Fruit fly (Drosophila melanogaster) whole organism, prepupa: ENCODE measurements around the gene cocoon.

Experiments
- Blimp-1 ChIP-seq: fragments of 200-800 bp; sonication (Bioruptor generic); optimal IDR thresholded peaks from 3 replicates; lab custom pipeline; 2017; ENCODE audit warnings: missing biosample characterization, missing genetic modification characterization, mild to moderate bottlenecking, moderate library complexity, missing genetic modification reagents
- CG10631 ChIP-seq: fragments of 200-800 bp; sonication (Bioruptor generic); optimal IDR thresholded peaks from 2 replicates; lab custom pipeline; 2016; ENCODE audit warnings: missing biosample characterization, missing genetic modification characterization
- CG10669 ChIP-seq: fragments of 200-800 bp; sonication (Bioruptor generic); optimal IDR thresholded peaks from 3 replicates; lab custom pipeline; 2018; ENCODE audit warnings: missing biosample characterization, mild to moderate bottlenecking, missing genetic modification characterization, moderate library complexity
- CG1621 ChIP-seq: fragments of 200-800 bp; sonication (Bioruptor generic); optimal IDR thresholded peaks from 3 replicates; lab custom pipeline; 2018; ENCODE audit warnings: missing biosample characterization, mild to moderate bottlenecking, missing genetic modification characterization
- CG3032 ChIP-seq: fragments of 200-800 bp; optimal IDR thresholded peaks from 2 replicates; lab custom pipeline; 2019; ENCODE audit warnings: missing biosample characterization, mild to moderate bottlenecking, missing genetic modification characterization, moderate library complexity
- CG31627 ChIP-seq: fragments of 200-800 bp; sonication (Bioruptor generic); optimal IDR thresholded peaks from 3 replicates; lab custom pipeline; 2016; ENCODE audit warnings: missing biosample characterization, missing genetic modification characterization
- CG34406 ChIP-seq: fragments of 200-800 bp; sonication (Bioruptor generic); optimal IDR thresholded peaks from 3 replicates; lab custom pipeline; 2016; ENCODE audit warnings: missing biosample characterization, missing genetic modification characterization
- CG3919 ChIP-seq: fragments of 200-800 bp; sonication (Bioruptor generic); optimal IDR thresholded peaks from 3 replicates; lab custom pipeline; 2016; ENCODE audit warnings: missing biosample characterization, missing genetic modification characterization
- CG4318 ChIP-seq: fragments of 200-800 bp; sonication (Bioruptor generic); optimal IDR thresholded peaks from 3 replicates; lab custom pipeline; 2017; ENCODE audit warnings: missing biosample characterization, mild to moderate bottlenecking, missing genetic modification characterization
- CG6276 ChIP-seq: fragments of 200-800 bp; sonication (Bioruptor generic); optimal IDR thresholded peaks from 2 replicates; lab custom pipeline; 2017; ENCODE audit warnings: missing biosample characterization, mild to moderate bottlenecking, missing genetic modification characterization
- CG6792 ChIP-seq: fragments of 200-800 bp; sonication (Bioruptor generic); optimal IDR thresholded peaks from 3 replicates; lab custom pipeline; 2016; ENCODE audit warnings: missing biosample characterization, missing genetic modification characterization
- CG6854 ChIP-seq: fragments of 200-800 bp; sonication (Bioruptor generic); optimal IDR thresholded peaks from 2 replicates; lab custom pipeline; 2017; ENCODE audit warnings: missing biosample characterization, mild to moderate bottlenecking, missing genetic modification characterization
- CG7368 ChIP-seq: fragments of 200-800 bp; sonication (Bioruptor generic); optimal IDR thresholded peaks from 3 replicates; lab custom pipeline; 2016; ENCODE audit warnings: missing biosample characterization, missing genetic modification characterization
- CG8119 ChIP-seq: fragments of 200-800 bp; sonication (Bioruptor generic); IDR thresholded peaks from 3 replicates; pipeline ENCODE4 v1.3.6; 2022; ENCODE audit warnings: missing biosample characterization, missing genetic modification characterization
- CG8632 ChIP-seq: fragments of 200-800 bp; sonication (Bioruptor generic); optimal IDR thresholded peaks from 3 replicates; lab custom pipeline; 2016; ENCODE audit warnings: missing biosample characterization, missing genetic modification characterization
- Eip75B ChIP-seq: fragments of 200-800 bp; sonication (Bioruptor generic); optimal IDR thresholded peaks from 3 replicates; lab custom pipeline; 2016; ENCODE audit warnings: missing biosample characterization, missing genetic modification characterization
- Eip78C ChIP-seq: fragments of 200-800 bp; sonication (Bioruptor generic); peaks from one replicate; lab custom pipeline; 2016; ENCODE audit warnings: missing biosample characterization, missing genetic modification characterization
- Eip93F ChIP-seq: fragments of 200-800 bp; sonication (Bioruptor generic); optimal IDR thresholded peaks from 2 replicates; lab custom pipeline; 2016; ENCODE audit warnings: missing biosample characterization, mild to moderate bottlenecking, missing genetic modification characterization
- Ets21C ChIP-seq: fragments of 200-800 bp; sonication (Bioruptor generic); optimal IDR thresholded peaks from 3 replicates; lab custom pipeline; 2016; ENCODE audit warnings: missing biosample characterization, missing genetic modification characterization
- Ets96B ChIP-seq: fragments of 200-800 bp; optimal IDR thresholded peaks from 2 replicates; lab custom pipeline; 2019; ENCODE audit warnings: missing biosample characterization, mild to moderate bottlenecking, missing genetic modification characterization, moderate library complexity
- Gug ChIP-seq: fragments of 200-800 bp; sonication (Bioruptor generic); IDR thresholded peaks from 2 replicates; pipeline ENCODE4 v1.3.6; 2022; ENCODE audit warnings: missing biosample characterization, missing genetic modification characterization
- Hr38 ChIP-seq: sonication (Bioruptor generic); optimal IDR thresholded peaks from 2 replicates; lab custom pipeline; 2016; ENCODE audit warnings: missing biosample characterization, missing genetic modification characterization
- Hr4 ChIP-seq: fragments of 200-800 bp; sonication (Bioruptor generic); optimal IDR thresholded peaks from 3 replicates; lab custom pipeline; 2016; ENCODE audit warnings: missing biosample characterization, missing genetic modification characterization
- Lpt ChIP-seq: fragments of 200-800 bp; sonication (Bioruptor generic); optimal IDR thresholded peaks from 3 replicates; lab custom pipeline; 2016; ENCODE audit warnings: missing biosample characterization, missing genetic modification characterization
- Met ChIP-seq: fragments of 200-800 bp; sonication (Bioruptor generic); optimal IDR thresholded peaks from 3 replicates; lab custom pipeline; 2016; ENCODE audit warnings: missing biosample characterization, missing genetic modification characterization
- Smox ChIP-seq: fragments of 200-800 bp; sonication (Bioruptor generic); optimal IDR thresholded peaks from 3 replicates; lab custom pipeline; 2016; ENCODE audit warnings: missing biosample characterization, missing genetic modification characterization
- Sox102F ChIP-seq: fragments of 200-800 bp; sonication (Bioruptor generic); optimal IDR thresholded peaks from 2 replicates; lab custom pipeline; 2016; ENCODE audit warnings: missing biosample characterization, mild to moderate bottlenecking, missing genetic modification characterization
- Sox14 ChIP-seq: fragments of 200-800 bp; sonication (Bioruptor generic); optimal IDR thresholded peaks from 3 replicates; lab custom pipeline; 2016; ENCODE audit warnings: missing biosample characterization, missing genetic modification characterization
- Sox15 ChIP-seq: fragments of 200-800 bp; sonication (Bioruptor generic); optimal IDR thresholded peaks from 3 replicates; lab custom pipeline; 2016; ENCODE audit warnings: missing biosample characterization, missing genetic modification characterization
- achi ChIP-seq: fragments of 200-800 bp; sonication (Bioruptor generic); optimal IDR thresholded peaks from 3 replicates; lab custom pipeline; 2016; ENCODE audit warnings: missing biosample characterization, missing genetic modification characterization
- acj6 ChIP-seq: fragments of 200-800 bp; sonication (Bioruptor generic); optimal IDR thresholded peaks from 3 replicates; lab custom pipeline; 2016; ENCODE audit warnings: missing biosample characterization, missing genetic modification characterization
- cyc ChIP-seq: fragments of 200-800 bp; sonication (Bioruptor generic); optimal IDR thresholded peaks from 3 replicates; lab custom pipeline; 2016; ENCODE audit warnings: missing biosample characterization, missing genetic modification characterization
- dac ChIP-seq: fragments of 200-800 bp; sonication (Bioruptor generic); optimal IDR thresholded peaks from 2 replicates; lab custom pipeline; 2017; ENCODE audit warnings: missing biosample characterization, mild to moderate bottlenecking, missing genetic modification characterization
- dsx ChIP-seq: fragments of 200-800 bp; optimal IDR thresholded peaks from 3 replicates; lab custom pipeline; 2019; ENCODE audit warnings: missing biosample characterization, mild to moderate bottlenecking, missing genetic modification characterization, moderate library complexity; ENCODE audit not compliant: poor library complexity, severe bottlenecking
- fd85E ChIP-seq: fragments of 200-800 bp; sonication (Bioruptor generic); optimal IDR thresholded peaks from 3 replicates; lab custom pipeline; 2016; ENCODE audit warnings: missing biosample characterization, missing genetic modification characterization
- fkh ChIP-seq: fragments of 200-800 bp; sonication (Bioruptor generic); optimal IDR thresholded peaks from 3 replicates; lab custom pipeline; 2017; ENCODE audit warnings: missing biosample characterization, mild to moderate bottlenecking, missing genetic modification characterization, moderate library complexity
- net ChIP-seq: fragments of 200-800 bp; sonication (Bioruptor generic); optimal IDR thresholded peaks from 3 replicates; lab custom pipeline; 2016; ENCODE audit warnings: missing biosample characterization, missing genetic modification characterization
- pdm3 ChIP-seq: fragments of 200-800 bp; sonication (Bioruptor generic); optimal IDR thresholded peaks from 3 replicates; lab custom pipeline; 2016; ENCODE audit warnings: missing biosample characterization, missing genetic modification characterization
- salr ChIP-seq, 2 experiments: fragments of 200-800 bp; sonication (Bioruptor generic); optimal IDR thresholded peaks; 3 replicates each; lab custom pipeline; 2016 to 2018; ENCODE audit warnings: missing biosample characterization in 2 of 2, missing genetic modification characterization in 2 of 2, mild to moderate bottlenecking in 1 of 2
- spab ChIP-seq: fragments of 200-800 bp; sonication (Bioruptor generic); optimal IDR thresholded peaks from 2 replicates; lab custom pipeline; 2017; ENCODE audit warnings: missing biosample characterization, mild to moderate bottlenecking, missing genetic modification characterization, missing genetic modification reagents
- ss ChIP-seq, 2 experiments: fragments of 200-800 bp; sonication (Bioruptor generic); optimal IDR thresholded peaks; 2 replicates in 1 of 2; 3 replicates in 1 of 2; lab custom pipeline; 2017 to 2018; ENCODE audit warnings: mild to moderate bottlenecking in 2 of 2, missing biosample characterization in 2 of 2, missing genetic modification characterization in 2 of 2, moderate library complexity in 1 of 2
- svp ChIP-seq: fragments of 200-800 bp; sonication (Bioruptor generic); peaks from one replicate; lab custom pipeline; 2016; ENCODE audit warnings: missing biosample characterization, missing genetic modification characterization
- topi ChIP-seq: fragments of 200-800 bp; sonication (Bioruptor generic); optimal IDR thresholded peaks from 3 replicates; lab custom pipeline; 2016; ENCODE audit warnings: missing biosample characterization, missing genetic modification characterization
- vri ChIP-seq: fragments of 200-800 bp; sonication (Bioruptor generic); optimal IDR thresholded peaks from 3 replicates; lab custom pipeline; 2016; ENCODE audit warnings: missing biosample characterization, mild to moderate bottlenecking, missing genetic modification characterization

The cocoon gene

dm6 chr3L:15510787-15511186, 36.9 kb upstream of the cocoon start, which contains the start of gene MsrA (continued):
- TF ChIP-seq Hr4 (GFP tag; lab: Kevin White, UChicago) (no peak), CG34406 (no peak)

dm6 chr3L:15509398-15509797, 35.5 kb upstream of the cocoon start, which contains the start of the genes gdl and gdl-ORF39:
Gene gdl, plus strand, starts transcription at chr3L:15509445.
Gene gdl-ORF39, plus strand, starts transcription at chr3L:15509445.
- no peak for TF ChIP-seq CG3919 (GFP tag; lab: Kevin White, UChicago)
- no peak for TF ChIP-seq CG6276 (GFP tag; lab: Kevin White, UChicago)
- TF ChIP-seq Eip78C (GFP tag; lab: Kevin White, UChicago) = peak; percentile 64

dm6 chr3L:15508750-15509149, 34.8 kb upstream of the cocoon start, which contains the start of gene Z600:
Gene Z600, plus strand, starts transcription at chr3L:15509061.
- TF ChIP-seq achi (GFP tag; lab: Kevin White, UChicago) = no peak
- TF ChIP-seq CG6276 (GFP tag; lab: Kevin White, UChicago) = no peak
- TF ChIP-seq Gug (GFP tag; lab: Robert Waterston, UW) = no peak
- no peak for TF ChIP-seq dsx (GFP tag; lab: Kevin White, UChicago)
- no peak for TF ChIP-seq fkh (GFP tag; lab: Kevin White, UChicago)
- TF ChIP-seq net (GFP tag; lab: Kevin White, UChicago) = no peak
- TF ChIP-seq Sox14 (GFP tag; lab: Kevin White, UChicago) = no peak
- TF ChIP-seq vri (GFP tag; lab: Kevin White, UChicago) = no peak
- TF ChIP-seq CG6854 (GFP tag; lab: Kevin White, UChicago) = no peak
- no peak for TF ChIP-seq Lpt (GFP tag; lab: Kevin White, UChicago)
- no peak for TF ChIP-seq dac (GFP tag; lab: Kevin White, UChicago)

- TF ChIP-seq pdm3 = peak; percentile 98
- peak; percentile 96 for TF ChIP-seq Ets21C (GFP tag; lab: Kevin White, UChicago)
- peak; percentile 98 for TF ChIP-seq CG8119
- TF ChIP-seq Sox102F = peak; percentile 99
- TF ChIP-seq topi = peak; percentile 99
- TF ChIP-seq CG8632 (GFP tag; lab: Kevin White, UChicago) = peak; percentile 97
- TF ChIP-seq CG4318 = peak; percentile 93
- TF ChIP-seq salr (GFP tag; optimal IDR thresholded peaks at IDR 0.05; lab: Kevin White, UChicago) = peak; percentile 93 to 95
- TF ChIP-seq ss (GFP tag; optimal IDR thresholded peaks at IDR 0.05; lab: Kevin White, UChicago) = peak; percentile 98 to 99
- peak; percentile 97 for TF ChIP-seq CG6276 (GFP tag; lab: Kevin White, UChicago)
- peak; percentile 99 for TF ChIP-seq Eip75B
- peak; percentile 94 for TF ChIP-seq CG10631 (GFP tag; lab: Kevin White, UChicago)
- TF ChIP-seq dsx (GFP tag; lab: Kevin White, UChicago) = peak; percentile 98
- TF ChIP-seq Ets96B (tag; lab: Kevin White, UChicago) = peak; percentile 98
- peak; percentile 99 for TF ChIP-seq svp (GFP tag; lab: Kevin White, UChicago)
- peak; percentile 97 for TF ChIP-seq cyc
- TF ChIP-seq CG10669 = peak; percentile 98
- peak; percentile 96 for TF ChIP-seq Lpt (GFP tag; lab: Kevin White, UChicago)
- TF ChIP-seq CG1621 (tag; lab: Kevin White, UChicago) = peak; percentile 97
- TF ChIP-seq Sox15 (GFP tag; lab: Kevin White, UChicago) = peak; percentile 92
- peak; percentile 97 for TF ChIP-seq achi (GFP tag; lab: Kevin White, UChicago)
- peak; percentile 40 for TF ChIP-seq Hr38 (GFP tag; lab: Kevin White, UChicago)
- TF ChIP-seq CG6792 (GFP tag; lab: Kevin White, UChicago) = peak; percentile 98
- TF ChIP-seq acj6 (GFP tag; lab: Kevin White, UChicago) = peak; percentile 98
- peak; percentile 99 for TF ChIP-seq CG3919 (GFP tag; lab: Kevin White, UChicago)
- TF ChIP-seq Smox = peak; percentile 98
- TF ChIP-seq Sox14 (GFP tag; lab: Kevin White, UChicago) = peak; percentile 98
- peak; percentile 96 for TF ChIP-seq spab
- TF ChIP-seq CG3032 (tag; lab: Kevin White, UChicago) = peak; percentile 99
- TF ChIP-seq Eip93F (GFP tag; lab: Kevin White, UChicago) = peak; percentile 99
- TF ChIP-seq CG7368 (GFP tag; lab: Kevin White, UChicago) = peak; percentile 97
- TF ChIP-seq dac (GFP tag; lab: Kevin White, UChicago) = peak; percentile 96
- TF ChIP-seq CG6854 (GFP tag; lab: Kevin White, UChicago) = peak; percentile 99
- peak; percentile 93 for TF ChIP-seq fd85E
- peak; percentile 93 for TF ChIP-seq Blimp-1 (GFP tag; lab: Kevin White, UChicago)
- TF ChIP-seq CG31627 = peak; percentile 97
- TF ChIP-seq Met (GFP tag; lab: Kevin White, UChicago) = peak; percentile 99
- peak; percentile 93 for TF ChIP-seq Gug (GFP tag; lab: Robert Waterston, UW)
Observed at dm6 chr3L:15508233-15508632, 34.3 kb upstream of the cocoon start, which contains the start of gene CG7841. Gene CG7841, minus strand, starts transcription at chr3L:15508252.
